Fruit fly (Drosophila melanogaster) S2 (cell line): ENCODE measurements around the gene CNMa.

Source experiments
- CG8478 ChIP-seq: fragments of >200 bp; optimal IDR thresholded peaks from 2 replicates; lab custom pipeline; 2018
- CTCF ChIP-seq, 2 experiments: fragments of >200 bp; optimal IDR thresholded peaks; 2 replicates each; lab custom pipeline; 2018

DNA sequence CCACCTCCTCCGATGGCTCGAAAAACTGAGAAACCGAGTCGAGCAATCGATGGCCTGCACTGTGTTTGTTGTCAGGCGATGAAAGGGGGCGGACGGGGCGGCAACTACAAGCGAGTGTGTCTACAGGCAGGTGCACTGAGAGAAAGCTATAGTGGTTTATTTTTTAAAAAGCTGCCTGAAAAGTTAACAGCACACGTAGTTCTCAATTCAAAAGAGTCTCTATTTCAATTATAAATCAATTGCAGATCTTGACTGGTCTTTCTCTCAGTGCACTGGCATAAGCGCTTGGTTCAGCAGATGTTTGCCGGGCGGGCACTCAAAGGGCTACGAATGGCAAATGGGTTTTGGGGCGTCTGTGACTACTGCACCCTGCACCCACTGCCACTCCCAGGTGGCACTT is 25.3 kb upstream of the CNMa start:
- TF ChIP-seq CTCF (optimal IDR thresholded peaks at IDR 0.05; lab: Kevin White, UChicago) (no peak), CG8478 (lab: Kevin White, UChicago) (no peak)
